Worm (Caenorhabditis elegans): Measurements from ENCODE around the gene F52G3.7.

Gene F52G3.7

ce11 chrX:17006843-17007242 lies 43.1 kb downstream of the F52G3.7 start:
- TF ChIP-seq lin-15B (tag; optimal IDR thresholded peaks at IDR 0.05) (no peak), nhr-76 (tag; optimal IDR thresholded peaks at IDR 0.05) (no peak), zag-1 (tag; optimal IDR thresholded peaks at IDR 0.05) (no peak), skn-1 (tag; optimal IDR thresholded peaks at IDR 0.05) (no peak), hmg-11 (tag; optimal IDR thresholded peaks at IDR 0.05) (no peak), pqm-1 (tag; optimal IDR thresholded peaks at IDR 0.05) (no peak), fkh-10 (GFP tag; optimal IDR thresholded peaks at IDR 0.05) (no peak), ama-1 (optimal IDR thresholded peaks at IDR 0.05) (no peak), snpc-4 (tag; optimal IDR thresholded peaks at IDR 0.05) (no peak)

DNA sequence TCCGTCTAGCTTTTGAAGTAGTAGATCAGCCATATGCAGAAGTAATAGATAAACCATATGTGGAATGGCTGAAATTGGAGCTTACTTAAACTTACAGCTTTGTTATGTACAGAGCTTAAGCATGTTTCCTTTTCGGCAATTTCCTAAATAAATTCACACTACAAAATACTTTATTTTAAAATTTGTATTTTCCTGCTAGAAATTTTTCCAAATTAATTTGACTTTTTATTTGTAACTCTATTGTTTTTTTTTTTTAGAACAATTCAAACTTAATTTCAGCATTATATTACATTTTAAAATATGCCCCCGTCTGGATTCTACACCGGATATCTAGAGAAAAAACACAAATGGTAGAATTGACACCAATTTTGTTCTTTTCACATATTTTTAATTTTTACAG lies 49.4 kb downstream of the F52G3.7 start, which contains the start of gene F35B3.3:
Gene F35B3.3 (plus strand): TSS at position 301 of the 400 bp plus-strand sequence.
- TF ChIP-seq fos-1 (tag; optimal IDR thresholded peaks at IDR 0.05), result no peak
- TF ChIP-seq ceh-16 (tag; optimal IDR thresholded peaks at IDR 0.05), result no peak
- no peak for TF ChIP-seq ceh-28 (tag; optimal IDR thresholded peaks at IDR 0.05)
- no peak for TF ChIP-seq eor-1 (tag; optimal IDR thresholded peaks at IDR 0.05)
- TF ChIP-seq aly-2 (tag; optimal IDR thresholded peaks at IDR 0.05), result no peak
- no peak for TF ChIP-seq egl-5 (tag; optimal IDR thresholded peaks at IDR 0.05)
- TF ChIP-seq elt-1 (tag; optimal IDR thresholded peaks at IDR 0.05), result no peak
- no peak for TF ChIP-seq nhr-23 (tag; optimal IDR thresholded peaks at IDR 0.05)
